Worm (Caenorhabditis elegans): ENCODE results near the gene fbxa-65.
"Not testable (repeated sequence)": the region's sequence is repeated elsewhere in the genome, so short reads cannot be mapped to it uniquely, and the experiment has no call there.

The fbxa-65 gene

DNA sequence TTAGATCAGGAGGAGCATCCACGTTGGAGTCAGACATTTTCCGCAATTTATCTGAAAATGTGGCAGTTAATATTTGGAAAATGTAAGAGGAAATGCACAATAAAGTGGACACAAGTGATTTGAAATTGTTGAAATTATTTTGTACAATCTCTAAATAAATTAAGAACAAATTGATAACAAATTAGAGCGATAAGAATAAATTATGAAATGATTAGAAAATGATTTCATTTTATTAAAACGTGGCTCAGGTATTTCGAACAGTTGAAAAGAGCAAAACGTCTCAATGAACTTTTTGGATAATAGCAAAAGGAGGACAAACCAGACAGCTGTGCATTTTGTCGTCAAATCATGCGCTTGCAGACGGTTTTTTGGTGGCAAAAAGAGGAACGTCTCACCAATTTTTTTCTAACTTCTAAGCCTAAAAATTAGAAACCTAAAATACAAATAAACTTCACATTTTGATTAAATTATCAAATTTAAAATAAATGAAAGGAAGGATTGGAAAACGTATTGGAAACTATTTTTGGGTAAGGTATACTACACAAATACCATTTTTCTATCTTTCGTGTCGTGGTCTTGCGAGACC is at the start of gene fbxa-65:
Gene fbxa-65 (minus strand): TSS at position 51 of the 586 bp plus-strand sequence.
- TF ChIP-seq unc-62 (GFP tag; optimal IDR thresholded peaks at IDR 0.05): no peak

DNA sequence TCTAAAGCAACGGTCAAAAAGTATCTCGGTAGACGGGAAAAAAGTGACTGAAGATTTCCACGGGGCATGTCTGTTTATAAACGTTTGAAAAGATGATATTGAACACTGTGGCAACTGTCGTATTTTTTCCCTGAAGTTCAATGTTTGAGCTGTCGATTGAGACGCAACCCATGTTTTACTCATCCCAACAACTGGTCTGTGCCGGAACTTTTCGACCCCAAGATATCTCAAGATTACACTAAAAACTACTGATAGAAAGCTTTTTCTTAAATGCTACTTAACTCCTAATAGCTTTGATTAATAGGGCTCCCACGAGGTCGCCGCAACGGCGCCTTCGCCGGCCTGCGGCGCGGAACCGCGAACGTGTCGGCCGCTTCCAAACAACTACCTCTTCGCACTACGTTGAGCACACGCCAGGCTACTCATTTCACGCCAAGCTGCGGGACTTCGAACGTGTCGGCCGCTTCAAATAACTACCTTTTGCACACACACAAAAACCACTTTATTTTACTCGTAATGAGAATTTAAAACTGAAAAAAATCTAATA is 48.5 kb upstream of the fbxa-65 start, which contains the start of gene T20D4.15:
Gene T20D4.15 (minus strand): TSS at position 51 of the 547 bp plus-strand sequence.
- no peak for TF ChIP-seq unc-62 (GFP tag; optimal IDR thresholded peaks at IDR 0.05)

ce11 chrV:3394065-3394464 is 47.8 kb upstream of the fbxa-65 start:
- no peak for TF ChIP-seq unc-62 (GFP tag; optimal IDR thresholded peaks at IDR 0.05)

ce11 chrV:3391005-3391404 is 44.7 kb upstream of the fbxa-65 start:
- no peak for TF ChIP-seq unc-62 (GFP tag; optimal IDR thresholded peaks at IDR 0.05)

DNA sequence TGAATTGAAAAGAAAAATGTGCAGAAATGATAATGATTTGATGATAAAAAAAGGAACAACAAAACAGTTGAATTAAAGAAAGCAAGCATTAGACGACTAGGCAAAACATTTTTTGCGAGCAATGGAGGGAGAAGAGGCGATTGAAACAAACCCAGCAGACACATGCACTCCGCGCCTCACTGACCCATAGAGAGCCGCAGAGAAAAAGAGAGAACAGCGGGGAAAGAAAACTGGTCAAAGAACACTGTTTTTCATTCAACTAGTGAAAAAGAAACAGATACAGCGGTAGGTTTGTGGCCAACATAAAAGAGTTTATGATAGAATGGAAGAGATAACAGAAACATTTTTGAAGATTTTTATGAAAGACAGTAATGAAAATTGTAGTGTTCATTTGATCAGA is 42.0 kb upstream of the fbxa-65 start:
- no peak for TF ChIP-seq unc-62 (GFP tag; optimal IDR thresholded peaks at IDR 0.05)

- TF ChIP-seq unc-62 (GFP tag; optimal IDR thresholded peaks at IDR 0.05): no peak
Measured at ce11 chrV:3376973-3377372, 30.7 kb upstream of the fbxa-65 start, which contains the start of gene srbc-2. Gene srbc-2, minus strand, starts transcription at chrV:3377073.

ce11 chrV:3372673-3373072 is 26.4 kb upstream of the fbxa-65 start, which contains the start of gene srx-121:
Gene srx-121, minus strand, starts transcription at chrV:3372773.
- no peak for TF ChIP-seq unc-62 (GFP tag; optimal IDR thresholded peaks at IDR 0.05)

DNA sequence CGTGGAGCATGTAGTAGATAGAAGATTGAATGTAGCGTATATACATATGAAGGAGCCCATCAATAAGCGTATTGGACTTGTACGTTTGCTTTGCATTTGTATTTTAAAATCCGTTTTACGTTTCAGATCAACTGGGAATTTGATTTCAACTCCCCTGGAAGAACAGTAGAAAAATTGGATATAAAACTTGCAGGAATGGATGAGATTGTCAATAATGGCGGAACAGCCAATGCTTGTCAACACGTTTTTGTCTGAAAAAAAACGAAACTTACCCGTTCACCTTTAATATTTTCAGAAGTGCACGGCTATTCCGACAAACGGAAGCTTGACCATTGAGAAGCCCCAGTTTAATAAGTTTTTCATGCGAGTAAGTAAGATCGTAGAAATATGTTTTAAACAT is 21.5 kb upstream of the fbxa-65 start, which contains the start of gene C04E12.2:
Gene C04E12.2 (plus strand): TSS at position 301 of the 400 bp plus-strand sequence.
- not testable (repeated sequence) for TF ChIP-seq unc-62 (GFP tag; optimal IDR thresholded peaks at IDR 0.05)

ce11 chrV:3362475-3362874 is 16.2 kb upstream of the fbxa-65 start, which contains the start of gene C04E12.4:
Gene C04E12.4, plus strand, starts transcription at chrV:3362775.
- TF ChIP-seq unc-62 (GFP tag; optimal IDR thresholded peaks at IDR 0.05): no peak

ce11 chrV:3361633-3362032 is 15.3 kb upstream of the fbxa-65 start:
- TF ChIP-seq unc-62 (GFP tag; optimal IDR thresholded peaks at IDR 0.05): no peak

DNA sequence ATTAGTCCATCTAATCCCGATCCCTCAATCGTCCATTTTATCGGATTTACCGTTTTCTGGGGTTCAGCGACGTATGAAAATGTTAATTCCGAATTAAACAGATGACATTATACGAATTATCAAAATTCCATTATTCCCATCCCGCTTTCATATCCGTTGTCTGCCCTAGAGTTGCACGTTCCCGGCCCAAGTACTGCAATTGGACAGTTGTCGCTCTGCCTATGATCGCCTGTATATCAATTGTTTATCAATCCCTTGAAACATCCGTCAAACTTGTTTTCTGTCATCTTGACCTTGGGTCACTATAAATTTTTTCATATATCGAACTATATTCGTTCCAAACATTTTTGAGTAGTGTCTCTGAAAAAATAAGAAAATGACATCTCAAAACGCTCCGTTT is 12.0 kb upstream of the fbxa-65 start, which contains the start of gene C04E12.5:
Gene C04E12.5 (plus strand): TSS at position 301 of the 400 bp plus-strand sequence.
- TF ChIP-seq unc-62 (GFP tag; optimal IDR thresholded peaks at IDR 0.05): no peak

DNA sequence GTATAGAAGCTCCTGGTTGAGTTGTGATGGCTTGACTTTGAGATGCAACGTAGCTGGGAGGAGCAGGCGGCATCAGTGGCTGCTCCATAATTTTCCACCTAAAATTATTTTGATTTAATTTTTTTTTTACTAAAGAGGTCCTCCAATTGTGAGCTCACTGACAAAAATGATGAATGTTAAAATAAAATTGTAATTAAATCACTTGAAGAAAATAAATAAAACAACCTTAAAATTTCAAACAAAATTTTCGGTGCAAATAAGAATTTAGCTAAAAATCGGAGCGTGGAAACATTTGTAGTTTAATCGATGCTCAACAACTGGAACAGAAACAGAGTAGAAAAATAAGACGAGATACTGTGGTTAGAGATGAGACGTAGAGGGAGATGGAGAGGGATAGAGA is 10.8 kb upstream of the fbxa-65 start, which contains the start of gene scrm-3:
Gene scrm-3 (minus strand): TSS at position 101 of the 400 bp plus-strand sequence.
- no peak for TF ChIP-seq unc-62 (GFP tag; optimal IDR thresholded peaks at IDR 0.05)

ce11 chrV:3355544-3355943 is 9.3 kb upstream of the fbxa-65 start:
- no peak for TF ChIP-seq unc-62 (GFP tag; optimal IDR thresholded peaks at IDR 0.05)

ce11 chrV:3352925-3353324 is 6.6 kb upstream of the fbxa-65 start, which contains the start of gene C17B7.12:
Gene C17B7.12, plus strand, starts transcription at chrV:3353225.
- no peak for TF ChIP-seq unc-62 (GFP tag; optimal IDR thresholded peaks at IDR 0.05)

DNA sequence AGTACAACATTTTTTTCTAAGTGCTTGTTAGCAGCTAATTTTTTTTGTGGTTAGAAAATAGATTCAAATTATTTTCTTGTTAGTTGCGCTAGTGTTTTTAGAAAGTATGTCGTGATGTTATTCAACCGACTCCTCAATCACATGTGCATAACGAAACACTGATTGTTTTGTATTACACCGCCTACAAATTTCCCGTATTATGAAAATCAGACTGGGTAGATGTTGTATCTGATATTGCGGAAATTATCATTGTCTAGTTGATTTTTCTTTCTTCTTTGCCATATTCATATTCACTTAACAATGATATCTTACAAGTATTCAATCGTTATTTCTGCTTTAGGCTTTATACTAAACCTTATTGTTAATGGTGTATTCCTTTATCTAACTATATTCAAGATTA is 5.0 kb upstream of the fbxa-65 start, which contains the start of gene str-63:
Gene str-63 (plus strand): TSS at position 301 of the 400 bp plus-strand sequence.
- TF ChIP-seq unc-62 (GFP tag; optimal IDR thresholded peaks at IDR 0.05): no peak

DNA sequence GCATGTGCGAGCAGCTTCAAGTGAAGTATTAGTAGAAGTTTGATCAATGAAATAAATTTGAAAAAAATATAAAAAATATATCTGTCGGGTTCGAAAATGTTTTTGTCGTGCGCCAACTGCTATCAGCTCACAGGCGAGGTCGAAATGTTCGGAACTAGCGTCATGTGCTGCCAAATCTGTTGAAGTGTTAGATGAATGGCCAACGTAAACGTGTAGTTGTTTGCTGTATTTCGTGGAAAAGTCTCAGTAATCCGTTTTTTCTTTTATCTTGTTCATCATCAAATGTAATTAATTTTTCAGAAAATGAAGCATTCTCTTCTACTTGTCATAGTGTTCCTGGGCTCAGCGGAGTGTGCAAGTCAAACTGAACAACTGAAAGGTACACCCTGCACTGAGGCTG is 3.6 kb upstream of the fbxa-65 start, which contains the start of gene C17B7.15:
Gene C17B7.15 (plus strand): TSS at position 301 of the 400 bp plus-strand sequence.
- TF ChIP-seq unc-62 (GFP tag; optimal IDR thresholded peaks at IDR 0.05): no peak

DNA sequence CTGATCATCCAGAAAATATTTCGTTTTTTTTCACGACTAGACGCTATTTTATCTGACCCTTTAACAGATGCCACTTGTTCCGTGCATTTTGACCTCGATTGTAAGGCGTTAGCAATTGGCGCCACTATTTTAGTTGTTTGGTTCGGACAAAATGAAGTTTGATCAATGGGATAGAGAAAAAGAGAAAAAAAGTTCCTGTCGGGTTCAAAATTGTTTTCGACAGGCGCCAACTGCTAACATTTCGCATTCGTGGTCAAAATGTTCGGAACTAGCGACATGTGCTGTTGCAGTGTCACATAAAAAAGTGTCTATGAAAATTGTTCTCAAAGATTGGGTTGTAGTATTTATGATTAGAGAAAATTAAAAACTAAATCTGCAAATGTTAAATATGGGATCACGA is 1.2 kb upstream of the fbxa-65 start:
- no peak for TF ChIP-seq unc-62 (GFP tag; optimal IDR thresholded peaks at IDR 0.05)
